Fruit fly (Drosophila melanogaster): ENCODE measurements around the gene CG13010.

Gene CG13010

DNA sequence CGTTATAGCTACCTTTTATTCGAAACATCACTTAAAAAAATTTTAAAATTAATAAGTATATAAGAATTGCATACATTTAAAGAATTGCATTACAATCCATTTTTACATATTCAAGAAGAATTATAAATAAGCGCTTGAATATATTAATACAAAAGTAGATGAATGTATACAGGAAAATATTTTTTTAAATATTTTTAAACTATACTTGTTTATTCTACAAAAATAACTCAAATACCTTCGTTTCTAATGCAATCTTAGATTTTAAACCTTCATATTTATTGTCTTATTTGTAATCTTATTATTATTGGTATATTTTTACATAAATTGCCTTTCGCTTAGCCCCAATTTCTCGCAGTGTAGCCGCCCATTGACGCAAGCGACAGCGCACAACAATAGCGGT lies 1.6 kb downstream of the CG13010 start (continued):
- no peak for TF ChIP-seq CG16779 (tag; optimal IDR thresholded peaks at IDR 0.05)
- no peak for TF ChIP-seq spab (GFP tag; optimal IDR thresholded peaks at IDR 0.05)
- TF ChIP-seq acj6 (GFP tag; optimal IDR thresholded peaks at IDR 0.05): peak; percentile 20
- no peak for TF ChIP-seq vri (GFP tag; optimal IDR thresholded peaks at IDR 0.05)
- no peak for TF ChIP-seq dac (GFP tag; optimal IDR thresholded peaks at IDR 0.05)
- peak; percentile 38 for TF ChIP-seq achi (GFP tag; optimal IDR thresholded peaks at IDR 0.05)
- TF ChIP-seq CG32006 (GFP tag; optimal IDR thresholded peaks at IDR 0.05): peak; percentile 53
- no peak for TF ChIP-seq CG6854 (GFP tag; optimal IDR thresholded peaks at IDR 0.05)
- no peak for TF ChIP-seq fkh (GFP tag; optimal IDR thresholded peaks at IDR 0.05)
- TF ChIP-seq CG6792 (GFP tag; optimal IDR thresholded peaks at IDR 0.05): peak; percentile 4
- TF ChIP-seq CG9139 (GFP tag; optimal IDR thresholded peaks at IDR 0.05): no peak
- TF ChIP-seq cyc (GFP tag; optimal IDR thresholded peaks at IDR 0.05): no peak
- TF ChIP-seq CG8319 (GFP tag; optimal IDR thresholded peaks at IDR 0.05): no peak
- no peak for TF ChIP-seq CG4318 (GFP tag; optimal IDR thresholded peaks at IDR 0.05)
- peak in 1 of 2 experiments; percentile 24 for TF ChIP-seq salr (GFP tag; optimal IDR thresholded peaks at IDR 0.05)
- TF ChIP-seq topi (GFP tag; optimal IDR thresholded peaks at IDR 0.05): no peak
- TF ChIP-seq Sox102F (GFP tag; optimal IDR thresholded peaks at IDR 0.05): no peak
- TF ChIP-seq Ets96B (tag; optimal IDR thresholded peaks at IDR 0.05): no peak
- no peak for TF ChIP-seq CG3032 (tag; optimal IDR thresholded peaks at IDR 0.05)
- no peak for TF ChIP-seq Sox15 (GFP tag; optimal IDR thresholded peaks at IDR 0.05)
- TF ChIP-seq fd85E (GFP tag; optimal IDR thresholded peaks at IDR 0.05): no peak
- no peak for TF ChIP-seq Sox14 (GFP tag; optimal IDR thresholded peaks at IDR 0.05)
- TF ChIP-seq CG8119 (GFP tag; IDR thresholded peaks at IDR 0.05): peak; percentile 50; the same call in 2 of the 3 replicates
- TF ChIP-seq CG10669 (GFP tag; optimal IDR thresholded peaks at IDR 0.05): no peak
- TF ChIP-seq CG3919 (GFP tag; optimal IDR thresholded peaks at IDR 0.05): peak; percentile 13
- TF ChIP-seq Ets21C (GFP tag; optimal IDR thresholded peaks at IDR 0.05): no peak
- peak; percentile 37 for TF ChIP-seq esn (GFP tag; optimal IDR thresholded peaks at IDR 0.05)
- no peak for TF ChIP-seq CG6276 (GFP tag; optimal IDR thresholded peaks at IDR 0.05)
- TF ChIP-seq Smox (GFP tag; optimal IDR thresholded peaks at IDR 0.05): no peak
- TF ChIP-seq CG6808 (GFP tag; optimal IDR thresholded peaks at IDR 0.05): no peak
- TF ChIP-seq Eip93F (GFP tag; optimal IDR thresholded peaks at IDR 0.05): no peak

DNA sequence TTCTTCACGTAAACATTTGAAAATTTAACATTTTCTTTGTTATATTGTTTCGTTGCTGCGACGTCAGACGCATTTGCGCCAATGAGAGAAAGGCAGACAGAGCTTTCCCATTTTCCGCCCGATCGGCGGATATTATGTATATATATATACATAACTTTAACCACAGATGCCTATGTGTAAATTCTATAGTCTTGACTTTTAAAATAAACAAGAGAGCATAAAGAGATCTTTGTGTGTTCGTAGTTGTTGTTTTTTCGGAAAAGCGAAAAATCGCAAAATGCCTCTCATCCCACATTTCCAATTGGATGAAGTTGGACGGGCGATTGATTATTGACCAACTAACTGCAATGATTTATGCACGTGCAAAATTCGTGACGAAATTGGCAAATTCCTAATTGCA lies 2.1 kb downstream of the CG13010 start, which contains the start of gene CG13012:
Gene CG13012 (minus strand): TSS at position 101 of the 400 bp plus-strand sequence.
- TF ChIP-seq Eip78C (GFP tag): peak; percentile 52
- TF ChIP-seq CG6163 (GFP tag; IDR thresholded peaks at IDR 0.05): no peak

DNA sequence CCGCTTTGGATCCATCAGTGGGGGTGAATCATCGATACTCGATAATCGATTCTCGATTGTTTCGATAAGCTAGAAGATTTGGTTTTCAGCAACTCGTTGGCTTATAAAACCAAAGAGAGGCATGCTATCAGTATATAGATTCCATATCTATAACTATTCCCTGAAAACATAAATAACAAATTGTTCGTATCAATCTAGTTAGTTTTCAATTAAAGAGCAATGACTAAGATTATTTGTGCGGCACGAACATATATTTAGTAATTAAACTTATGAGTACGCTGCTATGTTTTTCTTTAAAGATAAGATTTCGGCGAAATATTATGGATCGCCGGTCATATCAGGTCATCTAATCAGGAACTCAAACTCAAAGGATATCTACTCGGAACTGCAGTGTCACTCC lies 4.2 kb downstream of the CG13010 start:
- no peak for TF ChIP-seq Eip75B (GFP tag; optimal IDR thresholded peaks at IDR 0.05)
- TF ChIP-seq Hr39 (GFP tag; optimal IDR thresholded peaks at IDR 0.05): no peak
- TF ChIP-seq Gug (GFP tag; IDR thresholded peaks at IDR 0.05): no peak
- no peak for TF ChIP-seq vri (GFP tag; optimal IDR thresholded peaks at IDR 0.05)
- TF ChIP-seq fd85E (GFP tag; optimal IDR thresholded peaks at IDR 0.05): no peak
- no peak for TF ChIP-seq CG10669 (GFP tag; optimal IDR thresholded peaks at IDR 0.05)
- TF ChIP-seq CG16779 (tag; optimal IDR thresholded peaks at IDR 0.05): no peak
- TF ChIP-seq dsx (GFP tag; optimal IDR thresholded peaks at IDR 0.05; ENCODE audit: poor library complexity, severe bottlenecking): no peak
- no peak for TF ChIP-seq Sox14 (GFP tag; optimal IDR thresholded peaks at IDR 0.05)
- no peak for TF ChIP-seq CG6276 (GFP tag; optimal IDR thresholded peaks at IDR 0.05)
- no peak for TF ChIP-seq ss (GFP tag; optimal IDR thresholded peaks at IDR 0.05)
- TF ChIP-seq dac (GFP tag; optimal IDR thresholded peaks at IDR 0.05): no peak
- TF ChIP-seq fd59A (GFP tag; optimal IDR thresholded peaks at IDR 0.05): no peak
- TF ChIP-seq Ets21C (GFP tag; optimal IDR thresholded peaks at IDR 0.05): no peak
- TF ChIP-seq CG9139 (GFP tag; optimal IDR thresholded peaks at IDR 0.05): no peak
- TF ChIP-seq CG34406 (GFP tag; optimal IDR thresholded peaks at IDR 0.05): no peak
- TF ChIP-seq CG10631 (GFP tag; optimal IDR thresholded peaks at IDR 0.05): no peak
- TF ChIP-seq net (GFP tag; optimal IDR thresholded peaks at IDR 0.05): no peak
- TF ChIP-seq Sox102F (GFP tag; optimal IDR thresholded peaks at IDR 0.05): no peak
- TF ChIP-seq esn (GFP tag; optimal IDR thresholded peaks at IDR 0.05): no peak

Data from whole organism, prepupa.